Fruit fly (Drosophila melanogaster): ENCODE data around the gene Or71a.

Or71a gene

DNA sequence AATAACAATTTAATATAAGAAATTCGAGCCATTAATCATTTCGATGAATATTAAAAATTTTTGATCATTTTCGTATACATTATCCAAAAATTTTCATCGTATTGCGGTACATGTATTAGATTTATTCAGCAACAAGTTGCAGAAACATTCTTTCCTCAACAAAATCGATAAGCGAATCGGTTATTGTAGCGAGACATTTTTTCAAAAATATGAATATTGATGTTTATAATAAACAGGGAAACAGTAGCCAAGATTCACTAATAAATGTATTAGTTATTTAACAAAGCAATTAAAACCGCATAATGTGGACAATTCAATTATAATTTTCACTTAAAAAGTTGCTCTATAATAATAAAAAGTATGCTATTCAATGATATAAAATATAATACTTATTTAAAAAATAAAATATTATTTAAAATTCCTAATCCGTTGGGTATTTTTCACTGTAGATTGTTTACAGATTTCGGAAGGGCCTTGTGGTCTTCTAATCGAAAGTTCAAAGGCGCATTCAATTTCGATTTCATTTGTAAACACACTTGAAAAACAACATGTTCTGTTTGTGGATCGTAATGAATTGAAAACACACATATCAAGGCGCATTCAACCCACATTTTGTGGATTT, 10.9 kb upstream of the Or71a start (continued):
- peak; percentile 82 for TF ChIP-seq Blimp-1 (GFP tag; optimal IDR thresholded peaks at IDR 0.05)
- no peak for TF ChIP-seq Dp (GFP tag; optimal IDR thresholded peaks at IDR 0.05)
- peak; percentile 41; the same call in 2 of the 3 replicates for TF ChIP-seq row (GFP tag; IDR thresholded peaks at IDR 0.05)
- no peak for TF ChIP-seq CG12744 (GFP tag; optimal IDR thresholded peaks at IDR 0.05)
- no peak for TF ChIP-seq CG31388 (GFP tag; optimal IDR thresholded peaks at IDR 0.05)
- TF ChIP-seq Dip3 (GFP tag; optimal IDR thresholded peaks at IDR 0.05): no peak
- no peak for TF ChIP-seq ab (GFP tag; optimal IDR thresholded peaks at IDR 0.05)
- TF ChIP-seq CG12942 (GFP tag; optimal IDR thresholded peaks at IDR 0.05): no peak
- TF ChIP-seq HLH3B (GFP tag; IDR thresholded peaks at IDR 0.05): no peak
- no peak for TF ChIP-seq CG2875 (GFP tag; optimal IDR thresholded peaks at IDR 0.05)
- TF ChIP-seq CG14667 (GFP tag; IDR thresholded peaks at IDR 0.05): no peak
- no peak for TF ChIP-seq rib (GFP tag; IDR thresholded peaks at IDR 0.05)
- TF ChIP-seq Lpt (GFP tag; optimal IDR thresholded peaks at IDR 0.05): no peak
- no peak for TF ChIP-seq Awh (GFP tag; IDR thresholded peaks at IDR 0.05)
- TF ChIP-seq ind (GFP tag; optimal IDR thresholded peaks at IDR 0.05): no peak
- TF ChIP-seq CG10321 (GFP tag; IDR thresholded peaks at IDR 0.05): no peak
- no peak for TF ChIP-seq Stat92E (GFP tag; optimal IDR thresholded peaks at IDR 0.05)
- TF ChIP-seq Ada2b (GFP tag; IDR thresholded peaks at IDR 0.05): no peak
- TF ChIP-seq cad (GFP tag; optimal IDR thresholded peaks at IDR 0.05): no peak
- TF ChIP-seq gt (GFP tag; IDR thresholded peaks at IDR 0.05): no peak
- no peak for TF ChIP-seq dimm (GFP tag; IDR thresholded peaks at IDR 0.05)
- no peak for TF ChIP-seq CG1647 (GFP tag; optimal IDR thresholded peaks at IDR 0.05)
- no peak for TF ChIP-seq Adf1 (GFP tag; IDR thresholded peaks at IDR 0.05)
- TF ChIP-seq CG12155 (GFP tag; optimal IDR thresholded peaks at IDR 0.05): no peak
- TF ChIP-seq CG30431 (GFP tag; optimal IDR thresholded peaks at IDR 0.05): no peak
- TF ChIP-seq CG13775 (GFP tag; optimal IDR thresholded peaks at IDR 0.05): no peak
- no peak for TF ChIP-seq slbo (GFP tag; IDR thresholded peaks at IDR 0.05)
- TF ChIP-seq gsb-n (tag; optimal IDR thresholded peaks at IDR 0.05): peak; percentile 3
- TF ChIP-seq lab (GFP tag; optimal IDR thresholded peaks at IDR 0.05): no peak
- TF ChIP-seq ttk (GFP tag; IDR thresholded peaks at IDR 0.05): no peak
- no peak for TF ChIP-seq chm (GFP tag; IDR thresholded peaks at IDR 0.05)
- no peak for TF ChIP-seq CG31224 (GFP tag; IDR thresholded peaks at IDR 0.05)
- no peak for TF ChIP-seq MBD-R2 (GFP tag; IDR thresholded peaks at IDR 0.05)
- TF ChIP-seq CG15011 (GFP tag; optimal IDR thresholded peaks at IDR 0.05): no peak
- no peak for TF ChIP-seq croc (GFP tag; conservative IDR thresholded peaks at IDR 0.05)
- TF ChIP-seq ase (GFP tag; IDR thresholded peaks at IDR 0.05): no peak
- TF ChIP-seq CG17359 (tag; optimal IDR thresholded peaks at IDR 0.05): peak; percentile 19
- TF ChIP-seq Ptx1 (GFP tag; IDR thresholded peaks at IDR 0.05): no peak
- TF ChIP-seq CG18764 (GFP tag; optimal IDR thresholded peaks at IDR 0.05): no peak
- TF ChIP-seq ci (GFP tag; IDR thresholded peaks at IDR 0.05): no peak
- TF ChIP-seq PHDP (tag; optimal IDR thresholded peaks at IDR 0.05): peak; percentile 53
- no peak for TF ChIP-seq Dref (GFP tag; IDR thresholded peaks at IDR 0.05)
- peak; percentile 31 for TF ChIP-seq CG8924 (tag; optimal IDR thresholded peaks at IDR 0.05)
- no peak for TF ChIP-seq tll (GFP tag; optimal IDR thresholded peaks at IDR 0.05)
- TF ChIP-seq sc (optimal IDR thresholded peaks at IDR 0.05): no peak
- TF ChIP-seq sc (GFP tag; optimal IDR thresholded peaks at IDR 0.05): no peak
- TF ChIP-seq NC2α (GFP tag; optimal IDR thresholded peaks at IDR 0.05): no peak
- no peak for TF ChIP-seq H15 (GFP tag; IDR thresholded peaks at IDR 0.05)
- TF ChIP-seq H2.0 (GFP tag; IDR thresholded peaks at IDR 0.05): no peak
- TF ChIP-seq vvl (GFP tag; IDR thresholded peaks at IDR 0.05): no peak
- no peak for TF ChIP-seq Aef1 (GFP tag; IDR thresholded peaks at IDR 0.05)
- peak in 1 of 2 experiments; percentile 33 for TF ChIP-seq Hr78 (GFP tag; optimal IDR thresholded peaks at IDR 0.05)
